Worm (Caenorhabditis elegans) whole organism, L3 larva: ENCODE results near the gene ttr-8.

Experiments used
- ZK546.5 ChIP-seq: sonication (generic microtip); optimal IDR thresholded peaks from 2 replicates; lab custom pipeline; 2017; ENCODE audit warnings: missing biosample characterization, missing genetic modification characterization
- egl-27 ChIP-seq: sonication (generic microtip); optimal IDR thresholded peaks from 4 replicates; lab custom pipeline; 2017; ENCODE audit warnings: missing biosample characterization, missing genetic modification reagents, missing genetic modification characterization
- skn-1 ChIP-seq: fragments of 150-350 bp; optimal IDR thresholded peaks from 2 replicates; lab custom pipeline; 2014; ENCODE audit warnings: missing biosample characterization, missing genetic modification characterization

ce11 chrIII:7571726-7572125 is 6.6 kb upstream of the ttr-8 start:
- no peak for TF ChIP-seq ZK546.5 (tag; lab: Kevin White, UChicago)
- no peak for TF ChIP-seq skn-1 (tag; lab: Kevin White, UChicago)
- TF ChIP-seq egl-27 (tag; lab: Kevin White, UChicago): no peak
